Fruit fly (Drosophila melanogaster) whole organism, embryonic: ENCODE results near the gene 5-HT2B.

Experiments
- Abd-B ChIP-seq: fragments of 200-800 bp; sonication (Bioruptor generic); optimal IDR thresholded peaks from 2 replicates; lab custom pipeline; 2018; ENCODE audit warnings: missing biosample characterization, mild to moderate bottlenecking, missing genetic modification characterization, moderate library complexity
- B-H1 ChIP-seq: fragments of 200-800 bp; sonication (Bioruptor generic); IDR thresholded peaks from 3 replicates; pipeline ENCODE4 v1.3.6; 2022; ENCODE audit warnings: missing biosample characterization, missing genetic modification characterization
- Blimp-1 ChIP-seq: fragments of 200-800 bp; sonication (Bioruptor generic); optimal IDR thresholded peaks from 3 replicates; lab custom pipeline; 2018; ENCODE audit warnings: missing biosample characterization, missing genetic modification characterization, mild to moderate bottlenecking, moderate library complexity, missing genetic modification reagents
- Bteb2 ChIP-seq: fragments of 200-800 bp; sonication (Bioruptor generic); optimal IDR thresholded peaks from 2 replicates; lab custom pipeline; 2016; ENCODE audit warnings: missing biosample characterization, missing genetic modification characterization
- CG10147 ChIP-seq: fragments of 200-800 bp; sonication (Bioruptor generic); optimal IDR thresholded peaks from 2 replicates; lab custom pipeline; 2019; ENCODE audit warnings: missing biosample characterization, mild to moderate bottlenecking, missing genetic modification characterization, moderate library complexity
- CG10267 ChIP-seq: fragments of 200-800 bp; sonication (Bioruptor generic); optimal IDR thresholded peaks from 2 replicates; lab custom pipeline; 2018; ENCODE audit warnings: missing biosample characterization, mild to moderate bottlenecking, missing genetic modification characterization, moderate library complexity
- CG10543 ChIP-seq: fragments of 200-800 bp; sonication (Bioruptor generic); optimal IDR thresholded peaks from 3 replicates; lab custom pipeline; 2017; ENCODE audit warnings: missing biosample characterization, mild to moderate bottlenecking, missing genetic modification characterization, moderate library complexity
- CG12104 ChIP-seq: fragments of 200-800 bp; sonication (Bioruptor generic); optimal IDR thresholded peaks from 3 replicates; lab custom pipeline; 2016; ENCODE audit warnings: missing biosample characterization, missing genetic modification characterization
- CG13894 ChIP-seq: fragments of 200-800 bp; sonication (Bioruptor generic); optimal IDR thresholded peaks from 3 replicates; lab custom pipeline; 2018; ENCODE audit warnings: missing biosample characterization, mild to moderate bottlenecking, missing genetic modification characterization, moderate library complexity
- CG1603 ChIP-seq: fragments of 200-800 bp; sonication (Bioruptor generic); optimal IDR thresholded peaks from 2 replicates; lab custom pipeline; 2019; ENCODE audit warnings: missing biosample characterization, mild to moderate bottlenecking, missing genetic modification characterization, moderate library complexity
- CG17359 ChIP-seq: fragments of 200-800 bp; sonication (Bioruptor generic); optimal IDR thresholded peaks from 3 replicates; lab custom pipeline; 2018; ENCODE audit warnings: missing biosample characterization, mild to moderate bottlenecking, missing genetic modification characterization, moderate library complexity
- CG2120 ChIP-seq: fragments of 200-800 bp; sonication (Bioruptor generic); optimal IDR thresholded peaks from 3 replicates; lab custom pipeline; 2016; ENCODE audit warnings: missing biosample characterization, missing genetic modification characterization
- CG31365 ChIP-seq: fragments of 200-800 bp; sonication (Bioruptor generic); optimal IDR thresholded peaks from 2 replicates; lab custom pipeline; 2018; ENCODE audit warnings: missing biosample characterization, mild to moderate bottlenecking, missing genetic modification characterization
- CG32767 ChIP-seq: fragments of 200-800 bp; sonication (Bioruptor generic); IDR thresholded peaks from 2 replicates; pipeline ENCODE4 v1.3.6; 2022; ENCODE audit warnings: missing biosample characterization, missing genetic modification characterization
- CG32772 ChIP-seq: fragments of 200-800 bp; sonication (Bioruptor generic); IDR thresholded peaks from 2 replicates; pipeline ENCODE4 v1.3.6; 2022; ENCODE audit warnings: missing biosample characterization, missing genetic modification characterization
- CG3281 ChIP-seq: fragments of 200-800 bp; sonication (Bioruptor generic); optimal IDR thresholded peaks from 3 replicates; lab custom pipeline; 2017; ENCODE audit warnings: missing biosample characterization, mild to moderate bottlenecking, missing genetic modification characterization
- CG4707 ChIP-seq: fragments of 200-800 bp; sonication (Bioruptor generic); optimal IDR thresholded peaks from 2 replicates; lab custom pipeline; 2018; ENCODE audit warnings: missing biosample characterization, mild to moderate bottlenecking, missing genetic modification characterization, moderate library complexity
- CG5245 ChIP-seq: fragments of 200-800 bp; sonication (Bioruptor generic); optimal IDR thresholded peaks from 3 replicates; lab custom pipeline; 2016; ENCODE audit warnings: missing biosample characterization, missing genetic modification characterization
- CG6654 ChIP-seq: fragments of 200-800 bp; sonication (Bioruptor generic); optimal IDR thresholded peaks from 2 replicates; lab custom pipeline; 2017; ENCODE audit warnings: missing biosample characterization, mild to moderate bottlenecking, missing genetic modification characterization
- CG6854 ChIP-seq: fragments of 200-800 bp; sonication (Bioruptor generic); optimal IDR thresholded peaks from 3 replicates; lab custom pipeline; 2017; ENCODE audit warnings: missing biosample characterization, mild to moderate bottlenecking, missing genetic modification characterization
- CG8089 ChIP-seq: fragments of 200-800 bp; sonication (Bioruptor generic); optimal IDR thresholded peaks from 3 replicates; lab custom pipeline; 2016; ENCODE audit warnings: missing biosample characterization, missing genetic modification characterization
- CG8290 ChIP-seq, 3 experiments: fragments of 200-800 bp; sonication (Bioruptor generic); optimal IDR thresholded peaks; 2 replicates each; lab custom pipeline; 2016 to 2019; ENCODE audit warnings: missing biosample characterization in 3 of 3, missing genetic modification characterization in 3 of 3, mild to moderate bottlenecking in 2 of 3, moderate library complexity in 1 of 3
- CG9727 ChIP-seq: fragments of 200-800 bp; sonication (Bioruptor generic); optimal IDR thresholded peaks from 3 replicates; lab custom pipeline; 2017; ENCODE audit warnings: missing biosample characterization, mild to moderate bottlenecking, missing genetic modification characterization
- Dip3 ChIP-seq: fragments of 200-800 bp; sonication (Bioruptor generic); optimal IDR thresholded peaks from 3 replicates; lab custom pipeline; 2016; ENCODE audit warnings: missing biosample characterization, missing genetic modification characterization
- Dp ChIP-seq: fragments of 200-800 bp; sonication (Bioruptor generic); optimal IDR thresholded peaks from 2 replicates; lab custom pipeline; 2018; ENCODE audit warnings: missing biosample characterization, mild to moderate bottlenecking, missing genetic modification characterization, moderate library complexity
- Mad ChIP-seq: fragments of 200-800 bp; sonication (Bioruptor generic); optimal IDR thresholded peaks from 2 replicates; lab custom pipeline; 2016; ENCODE audit warnings: missing biosample characterization, missing genetic modification characterization
- Max ChIP-seq: fragments of 200-800 bp; sonication (Bioruptor generic); optimal IDR thresholded peaks from 2 replicates; lab custom pipeline; 2016; ENCODE audit warnings: missing biosample characterization, mild to moderate bottlenecking, missing genetic modification characterization
- Oli ChIP-seq: fragments of 200-800 bp; sonication (Bioruptor generic); optimal IDR thresholded peaks from 2 replicates; lab custom pipeline; 2018; ENCODE audit warnings: missing biosample characterization, mild to moderate bottlenecking, missing genetic modification characterization, moderate library complexity
- amos ChIP-seq: fragments of 200-800 bp; sonication (Bioruptor generic); IDR thresholded peaks from 2 replicates; pipeline ENCODE4 v1.3.6; 2022; ENCODE audit warnings: missing biosample characterization, missing genetic modification characterization; ENCODE audit not compliant: partially characterized antibody
- dm ChIP-seq: fragments of 200-800 bp; sonication (Bioruptor generic); optimal IDR thresholded peaks from 3 replicates; lab custom pipeline; 2016; ENCODE audit warnings: missing biosample characterization, missing genetic modification characterization
- ewg ChIP-seq: fragments of 200-800 bp; sonication (Bioruptor generic); optimal IDR thresholded peaks from 3 replicates; lab custom pipeline; 2017; ENCODE audit warnings: mild to moderate bottlenecking, missing biosample characterization, missing genetic modification reagents, missing genetic modification characterization
- fd96Cb ChIP-seq: fragments of 200-800 bp; sonication (Bioruptor generic); optimal IDR thresholded peaks from 2 replicates; lab custom pipeline; 2018; ENCODE audit warnings: missing biosample characterization, mild to moderate bottlenecking, missing genetic modification characterization, moderate library complexity
- gsb ChIP-seq: fragments of 200-800 bp; sonication (Bioruptor generic); IDR thresholded peaks from 2 replicates; pipeline ENCODE4 v1.3.6; 2022; ENCODE audit warnings: missing biosample characterization, missing genetic modification characterization
- gt ChIP-seq: fragments of 200-800 bp; sonication (Bioruptor generic); IDR thresholded peaks from 2 replicates; pipeline ENCODE4 v1.3.6; 2022; ENCODE audit warnings: missing biosample characterization, missing genetic modification characterization
- hb ChIP-seq: fragments of 200-800 bp; sonication (Bioruptor generic); IDR thresholded peaks from 3 replicates; pipeline ENCODE4 v1.3.6; 2022; ENCODE audit warnings: missing biosample characterization, missing genetic modification characterization; ENCODE audit not compliant: partially characterized antibody
- lilli ChIP-seq: fragments of 200-800 bp; sonication (Bioruptor generic); optimal IDR thresholded peaks from 3 replicates; lab custom pipeline; 2016; ENCODE audit warnings: missing biosample characterization, missing genetic modification characterization
- maf-S ChIP-seq: fragments of 200-800 bp; sonication (Bioruptor generic); optimal IDR thresholded peaks from 2 replicates; lab custom pipeline; 2016; ENCODE audit warnings: missing biosample characterization, missing genetic modification characterization
- nerfin-1 ChIP-seq: fragments of 200-800 bp; sonication (Bioruptor generic); optimal IDR thresholded peaks from 3 replicates; lab custom pipeline; 2019; ENCODE audit warnings: missing biosample characterization, mild to moderate bottlenecking, missing genetic modification characterization, moderate library complexity
- oc ChIP-seq: fragments of 200-800 bp; sonication (Bioruptor generic); optimal IDR thresholded peaks from 2 replicates; lab custom pipeline; 2018; ENCODE audit warnings: missing biosample characterization, mild to moderate bottlenecking, missing genetic modification characterization, moderate library complexity
- otp ChIP-seq: fragments of 200-800 bp; sonication (Bioruptor generic); IDR thresholded peaks from 3 replicates; pipeline ENCODE4, ENCODE4 v1.3.6; 2022; ENCODE audit warnings: missing biosample characterization, missing genetic modification characterization
- p53 ChIP-seq: fragments of 200-800 bp; sonication (Bioruptor generic); optimal IDR thresholded peaks from 2 replicates; lab custom pipeline; 2016; ENCODE audit warnings: missing biosample characterization, missing genetic modification characterization
- pita ChIP-seq: fragments of 200-800 bp; sonication (Bioruptor generic); optimal IDR thresholded peaks from 2 replicates; lab custom pipeline; 2017; ENCODE audit warnings: missing biosample characterization, mild to moderate bottlenecking, missing genetic modification characterization
- sens ChIP-seq: fragments of 200-800 bp; sonication (Bioruptor generic); peaks from one replicate; lab custom pipeline; 2016; ENCODE audit warnings: missing biosample characterization, missing genetic modification characterization
- sim ChIP-seq: fragments of 200-800 bp; sonication (Bioruptor generic); IDR thresholded peaks from 2 replicates; pipeline ENCODE4 v1.3.6; 2022; ENCODE audit warnings: missing biosample characterization, missing genetic modification characterization
- tin ChIP-seq: fragments of 200-800 bp; sonication (Bioruptor generic); optimal IDR thresholded peaks from 3 replicates; lab custom pipeline; 2016; ENCODE audit warnings: missing biosample characterization, missing genetic modification characterization
- ttk ChIP-seq: fragments of 200-800 bp; sonication (Bioruptor generic); IDR thresholded peaks from 2 replicates; pipeline ENCODE4 v2.1.2; 2022; ENCODE audit warnings: missing biosample characterization, missing genetic modification characterization
- unc-4 ChIP-seq: fragments of 200-800 bp; sonication (Bioruptor generic); IDR thresholded peaks from 2 replicates; pipeline ENCODE4 v1.3.6; 2022; ENCODE audit warnings: missing biosample characterization, missing genetic modification characterization; ENCODE audit not compliant: partially characterized antibody
- zf30C ChIP-seq: fragments of 200-800 bp; sonication (Bioruptor generic); optimal IDR thresholded peaks from 3 replicates; lab custom pipeline; 2018; ENCODE audit warnings: missing biosample characterization, mild to moderate bottlenecking, missing genetic modification characterization

The 5-HT2B gene

DNA sequence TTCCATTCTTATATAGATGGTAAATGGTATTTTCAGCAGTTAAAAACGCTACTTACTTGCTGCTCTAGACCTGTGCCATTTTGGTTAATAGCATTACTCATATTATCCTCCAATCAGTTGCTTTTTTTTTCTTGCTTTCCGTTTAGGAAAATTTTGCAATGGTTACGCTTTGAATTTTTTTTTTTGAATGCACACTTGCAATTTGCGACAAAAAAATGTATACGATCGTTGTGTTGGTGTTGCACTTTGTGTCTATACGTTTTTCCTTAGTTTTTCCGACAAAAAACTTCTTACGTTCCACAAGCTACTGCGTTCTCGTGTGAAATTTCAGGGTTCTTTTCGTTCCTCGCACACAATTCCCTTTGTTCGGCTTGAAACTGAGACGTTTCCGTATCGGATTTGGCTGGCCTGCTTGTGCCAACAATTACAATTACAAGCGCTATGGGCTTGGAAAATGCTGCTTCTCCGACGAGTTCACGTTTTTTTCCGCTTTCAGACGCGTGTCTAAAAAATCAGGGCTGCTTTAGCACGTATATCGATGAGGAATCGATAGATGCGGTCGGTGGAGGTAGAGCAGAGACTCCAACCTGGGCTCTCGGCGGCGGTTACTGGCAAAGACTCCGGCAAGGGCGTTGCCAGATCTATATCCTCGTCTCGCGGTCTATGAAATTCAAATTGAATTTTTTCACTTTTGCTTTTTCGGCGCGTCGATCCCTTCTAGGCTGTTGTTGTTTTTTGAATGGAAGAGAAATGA lies 82.1 kb downstream of the 5-HT2B start (continued):
- TF ChIP-seq CG32772 (GFP tag; lab: Robert Waterston, UW), result peak; percentile 59
- TF ChIP-seq Oli (tag; lab: Kevin White, UChicago), result no peak
- peak; percentile 68 for TF ChIP-seq CG10543 (GFP tag; lab: Kevin White, UChicago)
- TF ChIP-seq Bteb2, result peak; percentile 38
- TF ChIP-seq zf30C (GFP tag; lab: Kevin White, UChicago), result peak; percentile 50
- peak; percentile 76 for TF ChIP-seq Max (GFP tag; lab: Kevin White, UChicago)
- peak; percentile 47 for TF ChIP-seq CG32767 (GFP tag; lab: Robert Waterston, UW)
- TF ChIP-seq tin (GFP tag; lab: Kevin White, UChicago), result peak; percentile 37
- peak; percentile 27 for TF ChIP-seq Dip3
- TF ChIP-seq oc, result no peak
- TF ChIP-seq CG3281 (GFP tag; lab: Kevin White, UChicago), result peak; percentile 40
- peak; percentile 88 for TF ChIP-seq pita
- TF ChIP-seq CG10147, result peak; percentile 26
- TF ChIP-seq CG10267 (tag; lab: Kevin White, UChicago), result peak; percentile 75
- TF ChIP-seq Mad (GFP tag; lab: Kevin White, UChicago), result peak; percentile 75
- TF ChIP-seq CG6654 (GFP tag; lab: Kevin White, UChicago), result no peak
- peak; percentile 98 for TF ChIP-seq Dp (GFP tag; lab: Kevin White, UChicago)
- peak; percentile 2 for TF ChIP-seq CG17359 (tag; lab: Kevin White, UChicago)
- TF ChIP-seq CG5245 (GFP tag; lab: Kevin White, UChicago), result peak; percentile 43
- TF ChIP-seq lilli, result peak; percentile 47
- peak; percentile 93 for TF ChIP-seq sens (GFP tag; lab: Kevin White, UChicago)
- peak; percentile 38 for TF ChIP-seq CG9727 (GFP tag; lab: Kevin White, UChicago)
- TF ChIP-seq fd96Cb, result no peak
- TF ChIP-seq p53, result peak; percentile 80
- TF ChIP-seq sim, result no peak
- no peak for TF ChIP-seq CG12104
- peak; percentile 99 for TF ChIP-seq dm (GFP tag; lab: Kevin White, UChicago)
- TF ChIP-seq nerfin-1, result peak; percentile 39
- no peak; the same call in 2 of the 3 replicates for TF ChIP-seq otp (GFP tag; lab: Robert Waterston, UW)
- no peak for TF ChIP-seq CG31365 (tag; lab: Kevin White, UChicago)
- no peak for TF ChIP-seq gt (GFP tag; lab: Robert Waterston, UW)
- TF ChIP-seq CG1603 (tag; lab: Kevin White, UChicago), result peak; percentile 94
- TF ChIP-seq Blimp-1 (GFP tag; lab: Kevin White, UChicago), result peak; percentile 86
- peak; percentile 80 for TF ChIP-seq CG13894
- TF ChIP-seq ewg, result peak; percentile 47
- TF ChIP-seq CG8290 (GFP tag; optimal IDR thresholded peaks at IDR 0.05; lab: Kevin White, UChicago), result peak; percentile 55
- TF ChIP-seq CG8290 (tag; optimal IDR thresholded peaks at IDR 0.05; lab: Kevin White, UChicago), result peak in 1 of 2 experiments; percentile 89
- TF ChIP-seq CG2120, result peak; percentile 42
- TF ChIP-seq gsb (GFP tag; lab: Robert Waterston, UW), result no peak
- no peak for TF ChIP-seq CG8089 (GFP tag; lab: Kevin White, UChicago)
- TF ChIP-seq maf-S (GFP tag; lab: Kevin White, UChicago), result peak; percentile 40
- peak; percentile 94 for TF ChIP-seq hb (GFP tag; lab: Robert Waterston, UW)
- TF ChIP-seq CG4707, result no peak
- TF ChIP-seq amos (GFP tag; lab: Robert Waterston, UW), result peak; percentile 96
- no peak for TF ChIP-seq B-H1 (GFP tag; lab: Robert Waterston, UW)
- TF ChIP-seq ttk (GFP tag; lab: Robert Waterston, UW), result 0 out of 2 replicates have a peak, but pooled peaks have one; percentile 5
- TF ChIP-seq CG6854 (GFP tag; lab: Kevin White, UChicago), result no peak
- peak; percentile 17 for TF ChIP-seq Abd-B
- peak; percentile 89 for TF ChIP-seq unc-4 (GFP tag; lab: Robert Waterston, UW)
